Fruit fly (Drosophila melanogaster): ENCODE results near the gene CG13689.

- TF ChIP-seq Sin3A (optimal IDR thresholded peaks at IDR 0.05) (no peak), insv (optimal IDR thresholded peaks at IDR 0.05) (no peak), Myc (optimal IDR thresholded peaks at IDR 0.05) (no peak), ttk (optimal IDR thresholded peaks at IDR 0.05) (no peak)
These were observed 17.1 kb downstream of the CG13689 start for dm6 chr2L:619739-620138.
